Worm (Caenorhabditis elegans) whole organism, midembryonic: ENCODE data around the gene frpr-4.

ENCODE experiments used
- T22C8.4 ChIP-seq: fragments of 200-800 bp; sonication (Bioruptor generic); IDR thresholded peaks from 2 replicates; pipeline ENCODE4 v1.3.6; 2022; ENCODE audit warnings: missing genetic modification characterization, missing compliant biosample characterization
- cog-1 ChIP-seq: sonication (generic microtip); optimal IDR thresholded peaks from 2 replicates; lab custom pipeline; 2016; ENCODE audit warnings: missing genetic modification characterization, missing compliant biosample characterization
- flt-1 ChIP-seq: fragments of 200-800 bp; sonication (Bioruptor generic); IDR thresholded peaks from 2 replicates; pipeline ENCODE4 v1.3.6; 2022; ENCODE audit warnings: missing genetic modification characterization, missing compliant biosample characterization
- klf-2 ChIP-seq: fragments of 200-800 bp; sonication (Bioruptor generic); conservative IDR thresholded peaks from 2 replicates; pipeline ENCODE4 v1.3.6; 2022; ENCODE audit warnings: missing genetic modification reagents, missing genetic modification characterization, missing compliant biosample characterization
- med-1 ChIP-seq: sonication (generic microtip); optimal IDR thresholded peaks from 2 replicates; lab custom pipeline; 2017; ENCODE audit warnings: missing genetic modification characterization, mild to moderate bottlenecking, missing compliant biosample characterization, antibody characterized with exemption, missing genetic modification reagents; ENCODE audit not compliant: insufficient read depth
- ref-1 ChIP-seq: fragments of 200-800 bp; sonication (Bioruptor generic); conservative IDR thresholded peaks from 2 replicates; pipeline ENCODE4 v1.3.6; 2022; ENCODE audit warnings: missing genetic modification reagents, missing genetic modification characterization, missing compliant biosample characterization
- tab-1 ChIP-seq: fragments of 200-800 bp; sonication (Bioruptor generic); IDR thresholded peaks from 2 replicates; pipeline ENCODE4 v1.3.6; 2022; ENCODE audit warnings: missing genetic modification characterization, missing compliant biosample characterization
- ztf-23 ChIP-seq: fragments of 200-800 bp; sonication (Bioruptor generic); IDR thresholded peaks from 2 replicates; pipeline ENCODE4 v1.3.6; 2022; ENCODE audit warnings: missing genetic modification reagents, missing genetic modification characterization, missing compliant biosample characterization
- ztf-29 ChIP-seq: fragments of 200-800 bp; sonication (Bioruptor generic); IDR thresholded peaks from 2 replicates; pipeline ENCODE4 v1.3.6; 2022; ENCODE audit warnings: missing genetic modification reagents, missing genetic modification characterization, missing compliant biosample characterization

frpr-4 gene

ce11 chrII:5255435-5255834, at the start of gene frpr-4:
frpr-4 (minus strand) TSS chrII:5255535.
- TF ChIP-seq ztf-23: no peak
- TF ChIP-seq med-1 (GFP tag; lab: Kevin White, UChicago): no peak
- no peak for TF ChIP-seq T22C8.4
- TF ChIP-seq tab-1 (GFP tag; lab: Robert Waterston, UW): no peak
- TF ChIP-seq klf-2 (GFP tag; lab: Robert Waterston, UW): no peak

ce11 chrII:5305121-5305520, 49.8 kb upstream of the frpr-4 start:
- no peak for TF ChIP-seq med-1 (GFP tag; lab: Kevin White, UChicago)
- no peak for TF ChIP-seq flt-1 (GFP tag; lab: Robert Waterston, UW)
- no peak for TF ChIP-seq ref-1 (GFP tag; lab: Robert Waterston, UW)
- TF ChIP-seq ztf-23: no peak

DNA sequence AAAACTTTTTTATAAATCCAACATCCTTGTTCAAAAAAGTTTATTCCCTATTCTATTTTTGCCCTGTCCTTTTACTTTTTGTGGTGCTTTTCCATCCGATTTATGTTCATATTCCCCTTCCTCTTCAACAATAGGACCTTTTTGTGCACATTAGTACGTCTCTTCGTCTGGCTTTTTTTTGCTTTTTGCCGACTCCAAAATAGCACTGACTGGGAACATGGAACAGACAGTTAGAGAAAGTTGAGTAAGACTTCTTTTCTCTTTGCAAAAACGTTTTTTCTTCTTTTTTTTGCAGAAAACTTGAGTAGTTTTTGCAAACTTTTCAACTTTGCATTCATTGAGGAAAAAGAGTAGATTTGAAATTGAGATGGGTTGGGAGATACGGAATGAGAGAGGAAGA, 46.5 kb upstream of the frpr-4 start:
- TF ChIP-seq ztf-29 (GFP tag; lab: Robert Waterston, UW): no peak
- TF ChIP-seq ztf-23: no peak
- no peak for TF ChIP-seq flt-1 (GFP tag; lab: Robert Waterston, UW)
- TF ChIP-seq T22C8.4: no peak
- no peak for TF ChIP-seq klf-2 (GFP tag; lab: Robert Waterston, UW)
- TF ChIP-seq med-1 (GFP tag; lab: Kevin White, UChicago): no peak
- TF ChIP-seq ref-1 (GFP tag; lab: Robert Waterston, UW): no peak
- no peak for TF ChIP-seq cog-1 (tag; lab: Kevin White, UChicago)
- TF ChIP-seq tab-1 (GFP tag; lab: Robert Waterston, UW): no peak

ce11 chrII:5297718-5298117, 42.4 kb upstream of the frpr-4 start:
- TF ChIP-seq klf-2 (GFP tag; lab: Robert Waterston, UW) (no peak), ref-1 (GFP tag; lab: Robert Waterston, UW) (no peak), flt-1 (GFP tag; lab: Robert Waterston, UW) (no peak), cog-1 (tag; lab: Kevin White, UChicago) (no peak), med-1 (GFP tag; lab: Kevin White, UChicago) (no peak), T22C8.4 (no peak), tab-1 (GFP tag; lab: Robert Waterston, UW) (no peak), ztf-29 (GFP tag; lab: Robert Waterston, UW) (no peak), ztf-23 (no peak)

DNA sequence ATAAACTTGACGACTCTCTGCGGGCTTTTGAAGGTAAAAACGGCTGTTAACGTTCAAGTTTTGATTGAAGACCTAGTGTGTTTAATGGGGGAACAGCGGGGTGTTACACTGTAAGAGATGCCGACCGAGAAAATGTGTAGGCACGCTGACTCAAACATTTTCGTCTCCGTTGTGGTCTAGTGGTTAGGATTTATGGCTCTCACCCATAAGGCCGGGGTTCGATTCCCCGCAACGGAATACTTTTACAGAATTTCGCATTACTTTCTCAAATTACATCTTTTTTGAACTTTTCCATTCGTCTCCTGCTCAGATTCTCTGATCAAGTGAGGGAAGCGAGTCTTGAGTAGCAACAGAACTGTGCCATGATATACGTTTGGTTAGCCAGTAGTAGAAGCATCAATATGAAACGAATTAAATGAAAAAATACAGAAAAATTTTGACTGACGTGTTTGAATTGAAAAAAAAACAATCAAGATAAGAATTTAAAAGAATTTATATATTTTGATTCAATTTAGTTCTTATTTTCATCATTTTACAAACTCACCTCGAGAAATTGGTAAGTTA, 38.0 kb upstream of the frpr-4 start, which contains the start of gene ZK622.1:
Gene ZK622.1 (plus strand): TSS at position 514 of the 564 bp plus-strand sequence.
- TF ChIP-seq med-1 (GFP tag; lab: Kevin White, UChicago) (peak; percentile 36), T22C8.4 (peak; percentile 55; the same call in 1 of the 2 replicates), flt-1 (GFP tag; lab: Robert Waterston, UW) (peak; percentile 88), tab-1 (GFP tag; lab: Robert Waterston, UW) (peak; percentile 73), ztf-23 (0 out of 2 replicates have a peak, but pooled peaks have one; percentile 36), ref-1 (GFP tag; lab: Robert Waterston, UW) (peak; percentile 67; the same call in 1 of the 2 replicates), cog-1 (tag; lab: Kevin White, UChicago) (peak; percentile 6), klf-2 (GFP tag; lab: Robert Waterston, UW) (peak; percentile 66; the same call in 1 of the 2 replicates), ztf-29 (GFP tag; lab: Robert Waterston, UW) (no peak)

DNA sequence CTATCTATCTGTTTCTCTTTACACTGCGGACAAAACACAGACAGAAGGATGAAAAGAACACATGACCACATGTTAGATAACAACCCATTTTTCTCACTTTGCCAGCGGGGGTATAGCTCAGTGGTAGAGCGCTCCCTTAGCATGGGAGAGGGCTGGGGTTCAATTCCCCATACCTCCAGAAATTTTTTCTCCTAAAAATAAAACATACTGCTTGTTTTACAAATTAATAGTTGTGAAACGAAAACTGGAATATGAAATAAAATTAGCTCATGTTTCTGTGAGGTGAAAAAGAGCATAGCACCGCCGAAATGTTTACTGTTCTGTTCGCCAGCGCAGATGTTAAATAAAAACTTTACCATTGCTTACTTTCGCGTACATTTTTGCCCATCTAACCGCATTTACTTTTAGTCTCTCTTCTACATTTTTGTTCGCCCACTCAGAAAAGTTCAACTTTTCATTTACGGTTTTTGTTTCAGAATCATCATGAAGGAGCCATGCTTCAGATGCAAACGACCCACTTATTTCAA, 37.0 kb upstream of the frpr-4 start, which contains the start of gene ZK622.4:
Gene ZK622.4 (plus strand): TSS at position 477 of the 527 bp plus-strand sequence.
- TF ChIP-seq T22C8.4 (peak; percentile 91), ztf-23 (peak; percentile 93), ref-1 (GFP tag; lab: Robert Waterston, UW) (peak; percentile 86), tab-1 (GFP tag; lab: Robert Waterston, UW) (peak; percentile 94), flt-1 (GFP tag; lab: Robert Waterston, UW) (peak; percentile 95), ztf-29 (GFP tag; lab: Robert Waterston, UW) (peak; percentile 82), med-1 (GFP tag; lab: Kevin White, UChicago) (peak; percentile 73), klf-2 (GFP tag; lab: Robert Waterston, UW) (peak; percentile 90), cog-1 (tag; lab: Kevin White, UChicago) (peak; percentile 85)

ce11 chrII:5291051-5291450, 35.7 kb upstream of the frpr-4 start:
- TF ChIP-seq klf-2 (GFP tag; lab: Robert Waterston, UW): no peak
- TF ChIP-seq cog-1 (tag; lab: Kevin White, UChicago): no peak
- no peak for TF ChIP-seq flt-1 (GFP tag; lab: Robert Waterston, UW)
- no peak for TF ChIP-seq ztf-23
- TF ChIP-seq T22C8.4: no peak

- TF ChIP-seq ref-1 (GFP tag; lab: Robert Waterston, UW) (no peak), tab-1 (GFP tag; lab: Robert Waterston, UW) (no peak), cog-1 (tag; lab: Kevin White, UChicago) (no peak), flt-1 (GFP tag; lab: Robert Waterston, UW) (no peak), klf-2 (GFP tag; lab: Robert Waterston, UW) (no peak), ztf-23 (no peak), T22C8.4 (no peak), med-1 (GFP tag; lab: Kevin White, UChicago) (no peak), ztf-29 (GFP tag; lab: Robert Waterston, UW) (no peak)
Measured at ce11 chrII:5289142-5289541, 33.8 kb upstream of the frpr-4 start, which contains the start of gene ZK622.5. ZK622.5 (plus strand) TSS chrII:5289442.

- no peak for TF ChIP-seq flt-1 (GFP tag; lab: Robert Waterston, UW)
Measured at ce11 chrII:5285029-5285428, 29.7 kb upstream of the frpr-4 start, which contains the start of gene gur-5. gur-5 (plus strand) TSS chrII:5285329.
